Worm (Caenorhabditis elegans) whole organism, late embryonic: ENCODE data around the gene C06E1.7.

Experiments
- ama-1 ChIP-seq: fragments of 150-350 bp; optimal IDR thresholded peaks from 2 replicates; lab custom pipeline; 2014
- ceh-14 ChIP-seq: sonication (generic microtip); optimal IDR thresholded peaks from 2 replicates; lab custom pipeline; 2016; ENCODE audit warnings: missing genotype, missing genetic modification characterization, missing compliant biosample characterization
- ceh-19 ChIP-seq: fragments of 200-800 bp; sonication (Bioruptor generic); optimal IDR thresholded peaks from 2 replicates; lab custom pipeline; 2018; ENCODE audit warnings: mild to moderate bottlenecking, missing genetic modification characterization, missing compliant biosample characterization
- elt-2 ChIP-seq: sonication (generic microtip); optimal IDR thresholded peaks from 2 replicates; lab custom pipeline; 2016; ENCODE audit warnings: missing genetic modification reagents, missing genetic modification characterization, missing compliant biosample characterization
- ets-4 ChIP-seq: sonication (generic microtip); optimal IDR thresholded peaks from 2 replicates; lab custom pipeline; 2016; ENCODE audit warnings: missing genetic modification characterization, missing compliant biosample characterization
- fkh-10 ChIP-seq: fragments of 150-350 bp; optimal IDR thresholded peaks from 2 replicates; lab custom pipeline; 2014; ENCODE audit warnings: missing biosample characterization, missing genetic modification reagents, missing genetic modification characterization
- nhr-11 ChIP-seq: fragments of 150-350 bp; optimal IDR thresholded peaks from 2 replicates; lab custom pipeline; 2014; ENCODE audit warnings: missing biosample characterization, missing genetic modification characterization
- pag-3 ChIP-seq: sonication (generic microtip); optimal IDR thresholded peaks from 2 replicates; lab custom pipeline; 2016; ENCODE audit warnings: missing compliant biosample characterization, missing genetic modification characterization, borderline replicate concordance
- pat-9 ChIP-seq: fragments of 200-800 bp; sonication (Bioruptor generic); optimal IDR thresholded peaks from 2 replicates; lab custom pipeline; 2018; ENCODE audit warnings: mild to moderate bottlenecking, missing genetic modification characterization, moderate library complexity, missing compliant biosample characterization
- pha-4 ChIP-seq: fragments of 150-350 bp; optimal IDR thresholded peaks from 2 replicates; lab custom pipeline; 2018; ENCODE audit warnings: missing biosample characterization, missing genetic modification reagents, missing genetic modification characterization
- unc-3 ChIP-seq, 2 experiments: fragments of 200-800 bp in 1 of 2; sonication (Bioruptor generic) in 1 of 2; sonication (generic microtip) in 1 of 2; conservative IDR thresholded peaks in 1 of 2; optimal IDR thresholded peaks in 1 of 2; 2 replicates each; pipeline versions ENCODE4 v1.3.6 to Lab custom; 2016 to 2022; ENCODE audit warnings: missing compliant biosample characterization in 2 of 2, missing genetic modification characterization in 2 of 2, missing genetic modification reagents in 1 of 2
- unc-86 ChIP-seq: sonication (generic microtip); optimal IDR thresholded peaks from 2 replicates; lab custom pipeline; 2016; ENCODE audit warnings: missing genetic modification characterization, missing compliant biosample characterization
- ztf-16 ChIP-seq: sonication (generic microtip); optimal IDR thresholded peaks from 2 replicates; lab custom pipeline; 2017; ENCODE audit warnings: missing genetic modification characterization, missing compliant biosample characterization

- TF ChIP-seq ets-4 (tag; lab: Kevin White, UChicago): no peak
- no peak for TF ChIP-seq ama-1
- TF ChIP-seq elt-2 (tag; lab: Kevin White, UChicago): no peak
- TF ChIP-seq ztf-16 (tag; lab: Kevin White, UChicago): no peak
- TF ChIP-seq pha-4 (tag; lab: Kevin White, UChicago): no peak
- no peak for TF ChIP-seq nhr-11 (tag; lab: Kevin White, UChicago)
- no peak for TF ChIP-seq unc-3 (GFP tag; conservative IDR thresholded peaks at IDR 0.05; lab: Robert Waterston, UW)
- TF ChIP-seq unc-3 (tag; optimal IDR thresholded peaks at IDR 0.05; lab: Kevin White, UChicago): no peak
- no peak for TF ChIP-seq pat-9 (tag; lab: Kevin White, UChicago)
- TF ChIP-seq pag-3: no peak
- no peak for TF ChIP-seq ceh-19 (GFP tag; lab: Kevin White, UChicago)
- TF ChIP-seq ceh-14 (tag; lab: Kevin White, UChicago): no peak
- TF ChIP-seq fkh-10 (GFP tag; lab: Kevin White, UChicago): no peak
- no peak for TF ChIP-seq unc-86 (tag; lab: Kevin White, UChicago)
These were observed 15.1 kb downstream of the C06E1.7 start for ce11 chrIII:8578381-8578780.
